Worm (Caenorhabditis elegans): ENCODE results near the gene ham-2.

DNA sequence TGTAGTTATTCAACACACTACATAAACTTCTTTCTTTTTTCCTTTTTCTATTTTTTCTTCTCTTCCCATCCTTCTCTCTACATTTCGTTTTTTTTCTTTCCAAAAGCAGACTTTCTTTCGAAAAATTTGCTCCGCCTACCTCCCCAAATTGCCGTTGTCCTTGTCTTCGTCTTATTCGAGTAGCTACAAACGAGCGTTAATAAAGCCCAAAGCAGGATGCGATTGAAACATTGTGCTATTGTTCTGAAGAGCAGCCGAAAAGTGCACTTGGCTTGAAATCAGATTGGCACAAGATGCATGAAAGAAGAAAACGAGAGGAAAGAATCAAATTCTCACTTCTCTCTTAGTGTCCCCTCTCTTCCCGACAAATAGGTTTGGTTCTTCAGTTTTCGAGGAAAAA, 20.4 kb downstream of the ham-2 start:
- TF ChIP-seq W03F9.2 (tag; optimal IDR thresholded peaks at IDR 0.05) (no peak), him-1 (tag; optimal IDR thresholded peaks at IDR 0.05) (no peak)
